Worm (Caenorhabditis elegans): ENCODE data around the gene H06H21.37.

- TF ChIP-seq ceh-32 (tag; optimal IDR thresholded peaks at IDR 0.05; ENCODE audit: poor library complexity), result no peak
- no peak for TF ChIP-seq vab-7 (GFP tag; IDR thresholded peaks at IDR 0.05)
- TF ChIP-seq lin-15B (tag; optimal IDR thresholded peaks at IDR 0.05), result no peak
- no peak for TF ChIP-seq nhr-6 (tag; optimal IDR thresholded peaks at IDR 0.05)
- no peak for TF ChIP-seq nhr-11 (tag; optimal IDR thresholded peaks at IDR 0.05)
- no peak for TF ChIP-seq nhr-48 (tag; optimal IDR thresholded peaks at IDR 0.05)
- no peak for TF ChIP-seq ama-1 (optimal IDR thresholded peaks at IDR 0.05)
- TF ChIP-seq ztf-11 (tag; optimal IDR thresholded peaks at IDR 0.05), result no peak
- no peak for TF ChIP-seq nhr-25 (tag; optimal IDR thresholded peaks at IDR 0.05; ENCODE audit: borderline replicate concordance, insufficient read depth)
- no peak for TF ChIP-seq mxl-3 (GFP tag; optimal IDR thresholded peaks at IDR 0.05)
- TF ChIP-seq lin-38 (GFP tag; IDR thresholded peaks at IDR 0.05), result no peak
- no peak for TF ChIP-seq aha-1 (tag)
- no peak for TF ChIP-seq lsy-2 (tag; optimal IDR thresholded peaks at IDR 0.05)
- no peak for TF ChIP-seq nhr-10 (tag; optimal IDR thresholded peaks at IDR 0.05)
Observed at ce11 chrIV:4856195-4856594, 46.4 kb upstream of the H06H21.37 start, which contains the start of gene Y17G9A.2.
